Worm (Caenorhabditis elegans): ENCODE data around the gene pqn-74.

ce11 chrIV:13342555-13342954, 11.3 kb upstream of the pqn-74 start, which contains the start of gene W02A2.5:
- TF ChIP-seq ztf-11 (tag; optimal IDR thresholded peaks at IDR 0.05): no peak
- TF ChIP-seq nhr-12 (tag; optimal IDR thresholded peaks at IDR 0.05): no peak
- no peak for TF ChIP-seq ham-2 (GFP tag; optimal IDR thresholded peaks at IDR 0.05)
- TF ChIP-seq unc-62 (GFP tag; optimal IDR thresholded peaks at IDR 0.05): no peak
- no peak for TF ChIP-seq drap-1 (GFP tag; optimal IDR thresholded peaks at IDR 0.05)
- no peak for TF ChIP-seq snpc-4 (tag; optimal IDR thresholded peaks at IDR 0.05)

Data from whole organism, mixed stage, embryonic.